Worm (Caenorhabditis elegans) whole organism, mixed stage, embryonic: ENCODE data around the gene gpdh-2.

Experiments used
- bed-3 ChIP-seq: fragments of 200-800 bp; sonication (Bioruptor generic); optimal IDR thresholded peaks from 3 replicates; lab custom pipeline; 2018; ENCODE audit warnings: mild to moderate bottlenecking, missing genetic modification characterization, moderate library complexity, missing compliant biosample characterization
- ceh-43 ChIP-seq: fragments of 200-800 bp; sonication (Bioruptor generic); optimal IDR thresholded peaks from 2 replicates; lab custom pipeline; 2018; ENCODE audit warnings: mild to moderate bottlenecking, missing genetic modification characterization, moderate library complexity, missing compliant biosample characterization
- cnd-1 ChIP-seq: fragments of 200-800 bp; sonication (Bioruptor generic); optimal IDR thresholded peaks from 2 replicates; lab custom pipeline; 2018; ENCODE audit warnings: mild to moderate bottlenecking, missing genetic modification characterization, missing compliant biosample characterization
- elt-3 ChIP-seq: fragments of 150-350 bp; optimal IDR thresholded peaks from 2 replicates; lab custom pipeline; 2014; ENCODE audit warnings: missing biosample characterization, missing genetic modification characterization
- mab-5 ChIP-seq: fragments of 150-350 bp; optimal IDR thresholded peaks from 2 replicates; lab custom pipeline; 2014; ENCODE audit warnings: missing biosample characterization, missing genetic modification characterization
- mep-1 ChIP-seq: fragments of 150-350 bp; optimal IDR thresholded peaks from 2 replicates; lab custom pipeline; 2017; ENCODE audit warnings: missing biosample characterization, missing genetic modification reagents, missing genetic modification characterization, inconsistent platforms
- snpc-4 ChIP-seq: fragments of 150-350 bp; optimal IDR thresholded peaks from 2 replicates; lab custom pipeline; 2014; ENCODE audit warnings: missing biosample characterization, missing genetic modification characterization
- unc-62 ChIP-seq: fragments of 150-350 bp; optimal IDR thresholded peaks from 2 replicates; lab custom pipeline; 2014; ENCODE audit warnings: missing biosample characterization, missing genetic modification reagents, missing genetic modification characterization

- TF ChIP-seq ceh-43 (GFP tag; lab: Kevin White, UChicago), result no peak
- no peak for TF ChIP-seq bed-3
- TF ChIP-seq mab-5, result no peak
- TF ChIP-seq unc-62 (GFP tag; lab: Kevin White, UChicago), result no peak
- no peak for TF ChIP-seq snpc-4 (tag; lab: Kevin White, UChicago)
- no peak for TF ChIP-seq elt-3 (tag; lab: Kevin White, UChicago)
- no peak for TF ChIP-seq mep-1 (tag; lab: Kevin White, UChicago)
- TF ChIP-seq cnd-1 (tag; lab: Kevin White, UChicago), result no peak
Measured at ce11 chrIII:9905307-9905706, 46.3 kb upstream of the gpdh-2 start.
